Worm (Caenorhabditis elegans) whole organism, L2 larva: ENCODE data around the gene srh-22.

Source experiments
- C34F6.9 ChIP-seq: fragments of 150-350 bp; optimal IDR thresholded peaks from 2 replicates; lab custom pipeline; 2014; ENCODE audit warnings: missing biosample characterization, missing genetic modification characterization
- F13H6.1 ChIP-seq: sonication (generic microtip); optimal IDR thresholded peaks from 2 replicates; lab custom pipeline; 2016; ENCODE audit warnings: missing genetic modification characterization, missing compliant biosample characterization
- R02D3.7 ChIP-seq: fragments of 150-350 bp; optimal IDR thresholded peaks from 2 replicates; lab custom pipeline; 2014; ENCODE audit warnings: missing biosample characterization, missing genetic modification characterization
- Y55F3AM.14 ChIP-seq: fragments of 200-800 bp; sonication (Bioruptor generic); optimal IDR thresholded peaks from 2 replicates; lab custom pipeline; 2018; ENCODE audit warnings: mild to moderate bottlenecking, missing genetic modification characterization, missing compliant biosample characterization
- ZK546.5 ChIP-seq: sonication (generic microtip); optimal IDR thresholded peaks from 2 replicates; lab custom pipeline; 2017; ENCODE audit warnings: missing biosample characterization, missing genetic modification characterization
- alr-1 ChIP-seq: fragments of 150-350 bp; optimal IDR thresholded peaks from 2 replicates; lab custom pipeline; 2014; ENCODE audit warnings: missing biosample characterization, missing genetic modification characterization
- aly-2 ChIP-seq: fragments of 150-350 bp; optimal IDR thresholded peaks from 2 replicates; lab custom pipeline; 2014; ENCODE audit warnings: missing biosample characterization, missing genetic modification characterization
- ceh-16 ChIP-seq: fragments of 150-350 bp; optimal IDR thresholded peaks from 2 replicates; lab custom pipeline; 2014; ENCODE audit warnings: missing biosample characterization, missing genetic modification characterization
- crh-2 ChIP-seq: sonication (generic microtip); optimal IDR thresholded peaks from 2 replicates; lab custom pipeline; 2017; ENCODE audit warnings: missing biosample characterization, missing genetic modification characterization
- dmd-4 ChIP-seq: sonication (generic microtip); optimal IDR thresholded peaks from 2 replicates; lab custom pipeline; 2017; ENCODE audit warnings: missing biosample characterization, missing genetic modification characterization
- elt-1 ChIP-seq: fragments of 150-350 bp; optimal IDR thresholded peaks from 2 replicates; lab custom pipeline; 2014; ENCODE audit warnings: missing biosample characterization, missing genetic modification characterization
- elt-3 ChIP-seq: sonication (generic microtip); optimal IDR thresholded peaks from 2 replicates; lab custom pipeline; 2017; ENCODE audit warnings: missing biosample characterization, missing genetic modification characterization
- fos-1 ChIP-seq: fragments of 150-350 bp; optimal IDR thresholded peaks from 2 replicates; lab custom pipeline; 2014; ENCODE audit warnings: missing biosample characterization, missing genetic modification characterization
- gmeb-1 ChIP-seq: fragments of 150-350 bp; optimal IDR thresholded peaks from 2 replicates; lab custom pipeline; 2014; ENCODE audit warnings: missing biosample characterization, missing genetic modification characterization
- lin-11 ChIP-seq: fragments of 150-350 bp; sonication (generic microtip); optimal IDR thresholded peaks from 2 replicates; lab custom pipeline; 2014; ENCODE audit warnings: missing biosample characterization, missing genetic modification characterization, inconsistent platforms, mixed read lengths
- lin-13 ChIP-seq: fragments of 150-350 bp; optimal IDR thresholded peaks from 2 replicates; lab custom pipeline; 2014; ENCODE audit warnings: missing biosample characterization, missing genetic modification reagents, missing genetic modification characterization
- lin-39 ChIP-seq: fragments of 150-350 bp; optimal IDR thresholded peaks from 2 replicates; lab custom pipeline; 2014; ENCODE audit warnings: missing biosample characterization, missing genetic modification reagents, missing genetic modification characterization
- lsy-2 ChIP-seq, 2 experiments: fragments of 150-350 bp in 1 of 2; sonication (generic microtip) in 1 of 2; optimal IDR thresholded peaks; 2 replicates each; lab custom pipeline; 2014 to 2017; ENCODE audit warnings: missing biosample characterization in 2 of 2, missing genetic modification characterization in 2 of 2
- mab-5 ChIP-seq: fragments of 150-350 bp; optimal IDR thresholded peaks from 2 replicates; lab custom pipeline; 2014; ENCODE audit warnings: missing biosample characterization, missing genetic modification characterization
- mbf-1 ChIP-seq: sonication (generic microtip); optimal IDR thresholded peaks from 2 replicates; lab custom pipeline; 2017; ENCODE audit warnings: missing biosample characterization, missing genetic modification characterization
- mdl-1 ChIP-seq, 2 experiments: fragments of 150-350 bp in 1 of 2; sonication (generic microtip) in 1 of 2; optimal IDR thresholded peaks; 2 replicates each; lab custom pipeline; 2017; ENCODE audit warnings: missing biosample characterization in 2 of 2, missing genetic modification characterization in 2 of 2
- nhr-11 ChIP-seq: fragments of 150-350 bp; optimal IDR thresholded peaks from 2 replicates; lab custom pipeline; 2014; ENCODE audit warnings: missing biosample characterization, missing genetic modification characterization
- nhr-12 ChIP-seq: fragments of 150-350 bp; optimal IDR thresholded peaks from 2 replicates; lab custom pipeline; 2014; ENCODE audit warnings: missing biosample characterization, missing genetic modification characterization
- nhr-129 ChIP-seq: fragments of 150-350 bp; optimal IDR thresholded peaks from 2 replicates; lab custom pipeline; 2014; ENCODE audit warnings: missing biosample characterization, missing genetic modification characterization
- nhr-21 ChIP-seq: fragments of 150-350 bp; optimal IDR thresholded peaks from 2 replicates; lab custom pipeline; 2014; ENCODE audit warnings: missing biosample characterization, missing genetic modification characterization
- nhr-23 ChIP-seq: fragments of 150-350 bp; optimal IDR thresholded peaks from 2 replicates; lab custom pipeline; 2014; ENCODE audit warnings: missing biosample characterization, missing genetic modification reagents, missing genetic modification characterization
- nhr-237 ChIP-seq: fragments of 150-350 bp; optimal IDR thresholded peaks from 2 replicates; lab custom pipeline; 2014; ENCODE audit warnings: missing biosample characterization, missing genetic modification characterization
- nhr-25 ChIP-seq: fragments of 150-350 bp; sonication (generic microtip); optimal IDR thresholded peaks from 3 replicates; lab custom pipeline; 2014; ENCODE audit warnings: missing biosample characterization, missing genetic modification characterization
- nhr-6 ChIP-seq: fragments of 150-350 bp; optimal IDR thresholded peaks from 2 replicates; lab custom pipeline; 2014; ENCODE audit warnings: missing biosample characterization, missing genetic modification characterization
- sem-4 ChIP-seq: fragments of 150-350 bp; optimal IDR thresholded peaks from 2 replicates; lab custom pipeline; 2014; ENCODE audit warnings: missing biosample characterization, missing genetic modification reagents, missing genetic modification characterization
- skn-1 ChIP-seq: sonication (generic microtip); optimal IDR thresholded peaks from 2 replicates; lab custom pipeline; 2017; ENCODE audit warnings: missing biosample characterization, missing genetic modification characterization
- sma-3 ChIP-seq: sonication (generic microtip); optimal IDR thresholded peaks from 2 replicates; lab custom pipeline; 2016; ENCODE audit warnings: missing genetic modification reagents, missing genetic modification characterization, missing compliant biosample characterization
- sma-9 ChIP-seq, 2 experiments: fragments of 150-350 bp in 1 of 2; sonication (generic microtip) in 1 of 2; optimal IDR thresholded peaks; 2 replicates each; lab custom pipeline; 2014 to 2016; ENCODE audit warnings: missing genetic modification characterization in 2 of 2, mild to moderate bottlenecking in 1 of 2, missing biosample characterization in 1 of 2, missing compliant biosample characterization in 1 of 2, missing genetic modification reagents in 1 of 2, moderate library complexity in 1 of 2
- unc-39 ChIP-seq: fragments of 150-350 bp; optimal IDR thresholded peaks from 2 replicates; lab custom pipeline; 2014; ENCODE audit warnings: missing biosample characterization, missing genetic modification characterization
- unc-55 ChIP-seq: fragments of 150-350 bp; sonication (generic microtip); optimal IDR thresholded peaks from 3 replicates; lab custom pipeline; 2014; ENCODE audit warnings: missing biosample characterization, missing genetic modification reagents, missing genetic modification characterization
- unc-62 ChIP-seq: fragments of 150-350 bp; optimal IDR thresholded peaks from 2 replicates; lab custom pipeline; 2014; ENCODE audit warnings: missing biosample characterization, missing genetic modification reagents, missing genetic modification characterization
- zag-1 ChIP-seq: fragments of 150-350 bp; optimal IDR thresholded peaks from 2 replicates; lab custom pipeline; 2014; ENCODE audit warnings: missing biosample characterization, missing genetic modification characterization
- ztf-1 ChIP-seq: fragments of 200-800 bp; sonication (Bioruptor generic); conservative IDR thresholded peaks from 2 replicates; pipeline ENCODE4 v1.3.6; 2022; ENCODE audit warnings: missing genetic modification characterization, missing compliant biosample characterization
- ztf-11 ChIP-seq: sonication (generic microtip); optimal IDR thresholded peaks from 2 replicates; lab custom pipeline; 2017; ENCODE audit warnings: missing biosample characterization, missing genetic modification characterization
- ztf-4 ChIP-seq: fragments of 150-350 bp; optimal IDR thresholded peaks from 2 replicates; lab custom pipeline; 2014; ENCODE audit warnings: missing biosample characterization, missing genetic modification characterization

srh-22 gene

ce11 chrV:4929842-4930241, 7.7 kb downstream of the srh-22 start, which contains the start of gene str-205:
Gene str-205, minus strand, starts transcription at chrV:4929942.
- TF ChIP-seq dmd-4 (tag; lab: Kevin White, UChicago) (no peak), mdl-1 (tag; optimal IDR thresholded peaks at IDR 0.05; lab: Kevin White, UChicago) (no peak), alr-1 (tag; lab: Kevin White, UChicago) (no peak), crh-2 (tag; lab: Kevin White, UChicago) (no peak), nhr-129 (tag; lab: Kevin White, UChicago) (no peak), lin-11 (no peak), skn-1 (no peak), elt-1 (tag; lab: Kevin White, UChicago) (no peak), nhr-6 (no peak), unc-55 (no peak), zag-1 (tag; lab: Kevin White, UChicago) (no peak)

ce11 chrV:4932814-4933213, 10.7 kb downstream of the srh-22 start, which contains the start of gene C02E7.10:
Gene C02E7.10, minus strand, starts transcription at chrV:4933045.
- TF ChIP-seq nhr-21 (tag; lab: Kevin White, UChicago) (no peak), mdl-1 (tag; optimal IDR thresholded peaks at IDR 0.05; lab: Kevin White, UChicago) (no peak), unc-39 (tag; lab: Kevin White, UChicago) (no peak), elt-3 (no peak), C34F6.9 (tag; lab: Kevin White, UChicago) (no peak), unc-62 (GFP tag; lab: Kevin White, UChicago) (no peak), fos-1 (tag; lab: Kevin White, UChicago) (no peak), nhr-6 (no peak), sma-3 (no peak), nhr-12 (tag; lab: Kevin White, UChicago) (no peak), lin-11 (no peak), lin-13 (no peak), lsy-2 (tag; optimal IDR thresholded peaks at IDR 0.05; lab: Kevin White, UChicago) (no peak), nhr-23 (tag; lab: Kevin White, UChicago) (no peak), ztf-11 (tag; lab: Kevin White, UChicago) (no peak), mbf-1 (tag; lab: Kevin White, UChicago) (no peak), sma-9 (GFP tag; optimal IDR thresholded peaks at IDR 0.05; lab: Kevin White, UChicago) (no peak), sma-9 (tag; optimal IDR thresholded peaks at IDR 0.05; lab: Kevin White, UChicago) (no peak), ztf-4 (tag; lab: Kevin White, UChicago) (no peak)

- TF ChIP-seq sma-9 (GFP tag; optimal IDR thresholded peaks at IDR 0.05; lab: Kevin White, UChicago) (no peak), sma-9 (tag; optimal IDR thresholded peaks at IDR 0.05; lab: Kevin White, UChicago) (no peak), nhr-25 (tag; lab: Kevin White, UChicago) (no peak), C34F6.9 (tag; lab: Kevin White, UChicago) (no peak), R02D3.7 (no peak), nhr-11 (tag; lab: Kevin White, UChicago) (no peak), nhr-237 (tag; lab: Kevin White, UChicago) (no peak), skn-1 (no peak), aly-2 (tag; lab: Kevin White, UChicago) (no peak), ztf-11 (tag; lab: Kevin White, UChicago) (no peak), nhr-6 (no peak), gmeb-1 (tag; lab: Kevin White, UChicago) (no peak), crh-2 (tag; lab: Kevin White, UChicago) (no peak)
Measured at ce11 chrV:4933268-4933667, 11.1 kb downstream of the srh-22 start.

- no peak for TF ChIP-seq skn-1
- TF ChIP-seq unc-62 (GFP tag; lab: Kevin White, UChicago), result no peak
- no peak for TF ChIP-seq mab-5 (tag; lab: Kevin White, UChicago)
- no peak for TF ChIP-seq aly-2 (tag; lab: Kevin White, UChicago)
- TF ChIP-seq unc-39 (tag; lab: Kevin White, UChicago), result no peak
- TF ChIP-seq R02D3.7, result no peak
- TF ChIP-seq ZK546.5, result no peak
- TF ChIP-seq ceh-16 (tag; lab: Kevin White, UChicago), result no peak
- no peak for TF ChIP-seq sem-4 (tag; lab: Kevin White, UChicago)
- no peak for TF ChIP-seq sma-9 (GFP tag; optimal IDR thresholded peaks at IDR 0.05; lab: Kevin White, UChicago)
- no peak for TF ChIP-seq sma-9 (tag; optimal IDR thresholded peaks at IDR 0.05; lab: Kevin White, UChicago)
- TF ChIP-seq nhr-6, result no peak
- no peak for TF ChIP-seq ztf-1 (GFP tag; lab: Robert Waterston, UW)
- TF ChIP-seq nhr-21 (tag; lab: Kevin White, UChicago), result no peak
- TF ChIP-seq Y55F3AM.14 (GFP tag; lab: Kevin White, UChicago), result no peak
- TF ChIP-seq lin-39 (tag; lab: Kevin White, UChicago), result no peak
- TF ChIP-seq F13H6.1 (tag; lab: Kevin White, UChicago), result no peak
- no peak for TF ChIP-seq nhr-25 (tag; lab: Kevin White, UChicago)
- TF ChIP-seq, all 48 proteins: peak for 0
Measured at ce11 chrV:4934406-4934805, 12.3 kb downstream of the srh-22 start, which contains the start of gene catp-2. Gene catp-2, plus strand, starts transcription at chrV:4934706.
